Worm (Caenorhabditis elegans): ENCODE measurements around the gene clec-54.

DNA sequence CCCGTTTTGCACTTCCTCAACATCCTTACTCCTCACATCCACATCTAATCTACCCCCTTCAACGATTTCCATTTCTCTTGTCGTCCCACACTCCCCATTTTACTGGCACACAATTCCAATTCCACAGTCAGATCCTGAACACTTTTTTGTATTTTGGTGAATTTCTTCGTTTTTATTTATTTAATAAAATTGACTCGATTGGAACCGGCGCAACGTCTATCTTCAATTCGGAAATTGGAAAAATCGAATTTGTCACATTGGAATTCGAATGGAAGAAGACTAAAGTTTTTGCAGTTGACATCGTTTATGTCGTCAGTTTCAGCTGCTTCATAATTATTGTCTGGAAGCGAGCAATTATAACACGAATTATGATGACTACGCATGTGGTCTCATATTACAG lies 50.5 kb downstream of the clec-54 start:
- TF ChIP-seq ztf-11 (tag; optimal IDR thresholded peaks at IDR 0.05) (no peak), pag-3 (tag; optimal IDR thresholded peaks at IDR 0.05; ENCODE audit: borderline replicate concordance, insufficient read depth) (no peak), elt-2 (tag; optimal IDR thresholded peaks at IDR 0.05) (no peak), unc-86 (tag; optimal IDR thresholded peaks at IDR 0.05) (no peak), nhr-237 (tag; optimal IDR thresholded peaks at IDR 0.05) (no peak), lin-15B (tag; optimal IDR thresholded peaks at IDR 0.05) (no peak), mep-1 (tag; optimal IDR thresholded peaks at IDR 0.05) (no peak), snpc-4 (tag; optimal IDR thresholded peaks at IDR 0.05) (no peak), pqm-1 (tag; optimal IDR thresholded peaks at IDR 0.05) (no peak), egl-27 (tag; optimal IDR thresholded peaks at IDR 0.05) (no peak), snu-23 (GFP tag; optimal IDR thresholded peaks at IDR 0.05) (no peak), hlh-4 (tag; optimal IDR thresholded peaks at IDR 0.05) (no peak), dsc-1 (tag; optimal IDR thresholded peaks at IDR 0.05) (no peak)
